Fruit fly (Drosophila melanogaster) whole organism, embryonic: Measurements from ENCODE around the gene CG31230.

Experiments
- C15 ChIP-seq: fragments of 200-800 bp; sonication (Bioruptor generic); IDR thresholded peaks from 3 replicates; pipeline ENCODE4 v1.3.6; 2022; ENCODE audit warnings: missing biosample characterization, missing genetic modification characterization
- CG11560 ChIP-seq: fragments of 200-800 bp; sonication (Bioruptor generic); IDR thresholded peaks from 3 replicates; pipeline ENCODE4 v1.3.6; 2022; ENCODE audit warnings: missing biosample characterization, missing genetic modification characterization
- CG12744 ChIP-seq: fragments of 200-800 bp; sonication (Bioruptor generic); optimal IDR thresholded peaks from 2 replicates; lab custom pipeline; 2016; ENCODE audit warnings: missing biosample characterization, missing genetic modification characterization
- CG13894 ChIP-seq: fragments of 200-800 bp; sonication (Bioruptor generic); optimal IDR thresholded peaks from 3 replicates; lab custom pipeline; 2018; ENCODE audit warnings: missing biosample characterization, mild to moderate bottlenecking, missing genetic modification characterization, moderate library complexity
- CG16815 ChIP-seq: fragments of 200-800 bp; sonication (Bioruptor generic); optimal IDR thresholded peaks from 3 replicates; lab custom pipeline; 2017; ENCODE audit warnings: missing biosample characterization, mild to moderate bottlenecking, missing genetic modification characterization
- CG17568 ChIP-seq: fragments of 200-800 bp; sonication (Bioruptor generic); optimal IDR thresholded peaks from 2 replicates; lab custom pipeline; 2018; ENCODE audit warnings: missing biosample characterization, mild to moderate bottlenecking, missing genetic modification characterization, moderate library complexity
- CG18011 ChIP-seq: fragments of 200-800 bp; sonication (Bioruptor generic); optimal IDR thresholded peaks from 2 replicates; lab custom pipeline; 2017; ENCODE audit warnings: missing biosample characterization, missing genetic modification characterization, mild to moderate bottlenecking, moderate library complexity, missing genotype
- CG2712 ChIP-seq: fragments of 200-800 bp; optimal IDR thresholded peaks from 3 replicates; lab custom pipeline; 2019; ENCODE audit warnings: missing biosample characterization, mild to moderate bottlenecking, missing genetic modification characterization, moderate library complexity
- CG30431 ChIP-seq: fragments of 200-800 bp; sonication (Bioruptor generic); optimal IDR thresholded peaks from 2 replicates; lab custom pipeline; 2017; ENCODE audit warnings: missing biosample characterization, missing genetic modification characterization
- CG3065 ChIP-seq: fragments of 200-800 bp; sonication (Bioruptor generic); optimal IDR thresholded peaks from 2 replicates; lab custom pipeline; 2016; ENCODE audit warnings: missing biosample characterization, missing genetic modification characterization
- CG4820 ChIP-seq: fragments of 200-800 bp; sonication (Bioruptor generic); optimal IDR thresholded peaks from 3 replicates; lab custom pipeline; 2016; ENCODE audit warnings: missing biosample characterization, missing genetic modification characterization
- CG5953 ChIP-seq: fragments of 200-800 bp; sonication (Bioruptor generic); IDR thresholded peaks from 2 replicates; pipeline ENCODE4 v1.3.6; 2022; ENCODE audit warnings: missing biosample characterization, missing genetic modification characterization
- CG8944 ChIP-seq: fragments of 200-800 bp; sonication (Bioruptor generic); optimal IDR thresholded peaks from 3 replicates; lab custom pipeline; 2016; ENCODE audit warnings: missing biosample characterization, missing genetic modification characterization
- Deaf1 ChIP-seq: fragments of 200-800 bp; optimal IDR thresholded peaks from 3 replicates; lab custom pipeline; 2019; ENCODE audit warnings: missing biosample characterization, mild to moderate bottlenecking, missing genetic modification characterization, moderate library complexity
- Dek ChIP-seq: fragments of 200-800 bp; sonication (Bioruptor generic); optimal IDR thresholded peaks from 3 replicates; lab custom pipeline; 2019; ENCODE audit warnings: missing biosample characterization, mild to moderate bottlenecking, missing genetic modification characterization, moderate library complexity
- Dref ChIP-seq: fragments of 200-800 bp; sonication (Bioruptor generic); IDR thresholded peaks from 2 replicates; pipeline ENCODE4 v1.3.6; 2022; ENCODE audit warnings: missing biosample characterization, missing genetic modification characterization
- HLH4C ChIP-seq: fragments of 200-800 bp; sonication (Bioruptor generic); IDR thresholded peaks from 3 replicates; pipeline ENCODE4 v1.3.6; 2022; ENCODE audit warnings: missing biosample characterization, missing genetic modification characterization; ENCODE audit not compliant: partially characterized antibody
- Nf-YB ChIP-seq: fragments of 200-800 bp; sonication (Bioruptor generic); optimal IDR thresholded peaks from 3 replicates; lab custom pipeline; 2019; ENCODE audit warnings: missing biosample characterization, mild to moderate bottlenecking, missing genetic modification characterization, moderate library complexity
- Nf-YC ChIP-seq: fragments of 200-800 bp; optimal IDR thresholded peaks from 3 replicates; lab custom pipeline; 2019; ENCODE audit warnings: missing biosample characterization, mild to moderate bottlenecking, missing genetic modification characterization, moderate library complexity
- Pdp1 ChIP-seq, 2 experiments: fragments of 200-800 bp; sonication (Bioruptor generic); optimal IDR thresholded peaks; 3 replicates each; lab custom pipeline; 2016; ENCODE audit warnings: missing biosample characterization in 2 of 2, missing genetic modification characterization in 2 of 2, mild to moderate bottlenecking in 1 of 2, moderate library complexity in 1 of 2
- Taf1 ChIP-seq: fragments of 200-800 bp; sonication (Bioruptor generic); IDR thresholded peaks from 2 replicates; pipeline ENCODE4 v1.3.6; 2022; ENCODE audit warnings: missing biosample characterization, missing genetic modification characterization
- Vsx1 ChIP-seq: fragments of 200-800 bp; sonication (Bioruptor generic); optimal IDR thresholded peaks from 2 replicates; lab custom pipeline; 2017; ENCODE audit warnings: missing biosample characterization, mild to moderate bottlenecking, missing genetic modification characterization, missing genetic modification reagents
- abd-A ChIP-seq: fragments of 200-800 bp; sonication (Bioruptor generic); optimal IDR thresholded peaks from 3 replicates; lab custom pipeline; 2019; ENCODE audit warnings: missing biosample characterization, mild to moderate bottlenecking, missing genetic modification characterization, moderate library complexity
- aop ChIP-seq: fragments of 200-800 bp; sonication (Bioruptor generic); IDR thresholded peaks from 2 replicates; pipeline ENCODE4 v1.3.6; 2022; ENCODE audit warnings: missing biosample characterization, missing genetic modification characterization
- crol ChIP-seq: fragments of 200-800 bp; sonication (Bioruptor generic); IDR thresholded peaks from 2 replicates; pipeline ENCODE4 v1.3.6; 2022; ENCODE audit warnings: missing biosample characterization, missing genetic modification characterization
- disco-r ChIP-seq: fragments of 200-800 bp; sonication (Bioruptor generic); optimal IDR thresholded peaks from 2 replicates; lab custom pipeline; 2016; ENCODE audit warnings: missing biosample characterization, missing genetic modification characterization
- ewg ChIP-seq: fragments of 200-800 bp; sonication (Bioruptor generic); optimal IDR thresholded peaks from 3 replicates; lab custom pipeline; 2017; ENCODE audit warnings: mild to moderate bottlenecking, missing biosample characterization, missing genetic modification reagents, missing genetic modification characterization
- gem ChIP-seq: fragments of 200-800 bp; sonication (Bioruptor generic); optimal IDR thresholded peaks from 2 replicates; lab custom pipeline; 2019; ENCODE audit warnings: missing biosample characterization, mild to moderate bottlenecking, missing genetic modification characterization, moderate library complexity
- kay ChIP-seq: fragments of 200-800 bp; sonication (Bioruptor generic); optimal IDR thresholded peaks from 2 replicates; lab custom pipeline; 2016; ENCODE audit warnings: missing biosample characterization, missing genetic modification characterization
- onecut ChIP-seq: fragments of 200-800 bp; sonication (Bioruptor generic); IDR thresholded peaks from 2 replicates; pipeline ENCODE4 v1.3.6; 2022; ENCODE audit warnings: missing biosample characterization, missing genetic modification characterization
- pfk ChIP-seq: fragments of 200-800 bp; sonication (Bioruptor generic); optimal IDR thresholded peaks from 2 replicates; lab custom pipeline; 2018; ENCODE audit warnings: missing biosample characterization, mild to moderate bottlenecking, missing genetic modification characterization, moderate library complexity
- slbo ChIP-seq: fragments of 200-800 bp; sonication (Bioruptor generic); IDR thresholded peaks from 2 replicates; pipeline ENCODE4 v1.3.6; 2022; ENCODE audit warnings: missing biosample characterization, missing genetic modification characterization
- stwl ChIP-seq: fragments of 200-800 bp; sonication (Bioruptor generic); optimal IDR thresholded peaks from 3 replicates; lab custom pipeline; 2018; ENCODE audit warnings: missing biosample characterization, mild to moderate bottlenecking, missing genetic modification characterization, moderate library complexity
- tio ChIP-seq: fragments of 200-800 bp; sonication (Bioruptor generic); optimal IDR thresholded peaks from 2 replicates; lab custom pipeline; 2017; ENCODE audit warnings: missing biosample characterization, missing genetic modification characterization, inconsistent platforms
- z ChIP-seq: fragments of 200-800 bp; sonication (Bioruptor generic); IDR thresholded peaks from 3 replicates; pipeline ENCODE4 v1.3.6; 2022; ENCODE audit warnings: missing biosample characterization, missing genetic modification characterization
- zen ChIP-seq: fragments of 200-800 bp; sonication (Bioruptor generic); optimal IDR thresholded peaks from 3 replicates; lab custom pipeline; 2018; ENCODE audit warnings: missing biosample characterization, mild to moderate bottlenecking, missing genetic modification characterization, moderate library complexity

The CG31230 gene

DNA sequence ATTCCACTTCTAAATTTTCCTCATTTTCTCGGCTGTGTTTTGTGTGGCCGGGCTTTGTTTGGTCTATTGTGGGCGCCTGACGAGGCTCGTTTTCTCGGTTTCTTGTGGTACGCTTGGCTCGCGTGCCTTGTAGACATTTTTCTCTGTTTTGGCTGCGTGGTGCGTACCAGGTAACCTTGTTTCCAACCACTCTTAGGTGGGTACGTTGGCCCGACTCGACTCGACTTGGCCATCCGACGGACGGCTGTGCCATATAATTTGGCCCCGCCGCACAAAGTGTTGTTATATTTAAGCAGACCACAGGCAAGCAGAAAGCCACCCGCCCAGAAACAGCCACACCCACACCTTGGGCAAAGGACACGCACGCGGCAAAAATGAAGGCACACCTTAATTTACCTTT is 32.0 kb downstream of the CG31230 start:
- TF ChIP-seq HLH4C (GFP tag; lab: Robert Waterston, UW) (no peak), slbo (GFP tag; lab: Robert Waterston, UW) (0 out of 2 replicates have a peak, but pooled peaks have one; percentile 11), gem (no peak), CG13894 (tag; lab: Kevin White, UChicago) (peak; percentile 92)

DNA sequence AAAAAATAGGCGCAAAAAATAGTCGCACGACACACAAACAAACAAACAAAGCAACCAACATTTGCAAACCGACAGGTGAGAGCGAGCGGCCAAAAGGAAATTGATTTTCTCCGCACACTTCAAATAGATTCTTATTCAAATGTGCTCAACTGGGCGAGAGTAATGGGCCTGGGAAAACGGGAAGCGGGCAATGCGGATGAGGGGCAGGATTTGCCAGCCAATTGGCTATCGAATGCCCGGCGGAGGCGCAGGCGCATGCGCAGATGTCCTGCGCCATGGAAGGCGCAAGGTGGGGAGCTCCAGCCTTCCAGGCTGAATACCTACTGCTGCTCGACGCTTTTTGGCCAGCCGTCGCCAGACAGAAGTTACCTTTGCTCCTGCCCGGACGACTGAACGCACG is 33.7 kb downstream of the CG31230 start, which contains the start of the genes ChAT and VAChT:
ChAT (plus strand) TSS at position 352 of the 400 bp plus-strand sequence.
VAChT (plus strand) TSS at position 352 of the 400 bp plus-strand sequence.
- TF ChIP-seq Vsx1 (GFP tag; lab: Kevin White, UChicago) (no peak), z (GFP tag; lab: Robert Waterston, UW) (no peak), Dref (GFP tag; lab: Robert Waterston, UW) (no peak), CG17568 (GFP tag; lab: Kevin White, UChicago) (no peak), HLH4C (GFP tag; lab: Robert Waterston, UW) (no peak), CG2712 (tag; lab: Kevin White, UChicago) (no peak), stwl (tag; lab: Kevin White, UChicago) (no peak), crol (peak; percentile 33; the same call in 1 of the 2 replicates), Taf1 (no peak), tio (no peak), CG5953 (GFP tag; lab: Robert Waterston, UW) (no peak), Deaf1 (tag; lab: Kevin White, UChicago) (peak; percentile 31), CG18011 (GFP tag; lab: Kevin White, UChicago) (no peak), Nf-YB (peak; percentile 74), CG3065 (no peak), abd-A (tag; lab: Kevin White, UChicago) (peak; percentile 71), aop (GFP tag; lab: Robert Waterston, UW) (no peak), CG16815 (GFP tag; lab: Kevin White, UChicago) (no peak), CG12744 (GFP tag; lab: Kevin White, UChicago) (no peak), kay (no peak), Nf-YC (peak; percentile 87), ewg (GFP tag; lab: Kevin White, UChicago) (peak; percentile 86), CG4820 (GFP tag; lab: Kevin White, UChicago) (no peak), pfk (GFP tag; lab: Kevin White, UChicago) (peak; percentile 55), CG8944 (GFP tag; lab: Kevin White, UChicago) (no peak), slbo (GFP tag; lab: Robert Waterston, UW) (no peak), disco-r (no peak), onecut (peak; percentile 67; the same call in 1 of the 2 replicates), CG11560 (tag; lab: Robert Waterston, UW) (no peak), zen (no peak)

DNA sequence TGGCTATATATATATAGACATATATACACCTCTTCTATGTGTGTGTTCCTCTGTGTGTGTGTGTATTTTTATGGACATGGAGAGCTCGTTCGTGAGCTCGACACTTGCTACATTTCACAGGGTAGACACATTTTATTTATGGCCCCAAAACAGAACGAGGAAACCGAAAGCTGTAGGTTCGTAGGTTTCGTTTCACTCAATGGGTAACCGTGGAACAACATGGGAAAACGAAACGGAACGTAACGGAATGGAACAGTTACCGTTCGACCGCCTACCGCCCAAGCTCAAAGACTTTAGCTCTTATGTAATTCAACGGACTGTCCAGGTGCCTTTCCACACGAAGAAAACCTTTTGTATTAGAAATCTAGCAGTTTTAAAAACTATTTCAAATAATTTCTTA is 34.8 kb downstream of the CG31230 start:
- peak; percentile 22 for TF ChIP-seq Deaf1 (tag; lab: Kevin White, UChicago)
- TF ChIP-seq C15 (GFP tag; lab: Robert Waterston, UW) = no peak
- no peak for TF ChIP-seq CG3065
- TF ChIP-seq abd-A (tag; lab: Kevin White, UChicago) = peak; percentile 15
- peak; percentile 93 for TF ChIP-seq pfk (GFP tag; lab: Kevin White, UChicago)
- no peak for TF ChIP-seq Dek (tag; lab: Kevin White, UChicago)
- TF ChIP-seq CG30431 = no peak
- TF ChIP-seq Pdp1 (GFP tag; optimal IDR thresholded peaks at IDR 0.05; lab: Kevin White, UChicago) = peak in 1 of 2 experiments; percentile 7
